Worm (Caenorhabditis elegans): ENCODE measurements around the gene rft-2.

rft-2 gene

DNA sequence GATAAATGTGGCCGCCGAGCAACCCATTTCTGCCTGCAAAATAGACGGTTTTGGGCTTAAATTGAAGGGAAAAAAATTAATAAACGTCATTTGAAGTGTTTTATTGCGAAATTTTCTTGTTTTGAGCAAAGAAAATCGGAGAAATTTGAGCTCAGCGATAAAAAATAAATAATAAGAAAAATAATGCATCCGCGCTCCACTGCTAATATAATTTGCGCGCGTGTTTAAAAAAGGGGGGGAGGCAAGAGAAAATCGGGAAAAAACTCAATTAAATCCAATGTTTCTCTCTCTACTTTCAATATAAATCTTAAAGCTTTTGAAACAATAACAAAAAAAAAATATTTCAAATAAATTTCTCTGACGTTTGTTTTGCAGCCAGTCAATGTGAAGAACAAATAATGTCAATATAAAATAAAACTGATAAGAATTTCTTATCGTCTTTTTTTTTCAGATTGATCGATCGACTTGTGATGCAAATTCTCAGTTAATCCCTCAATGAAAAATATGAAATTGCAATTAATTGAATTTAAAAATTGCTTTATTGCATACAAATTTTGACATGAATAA lies at the start of gene rft-2:
TSS of gene rft-2 (minus strand) at position 41 of the 567 bp plus-strand sequence.
- no peak for TF ChIP-seq tbx-8 (GFP tag; optimal IDR thresholded peaks at IDR 0.05)
- no peak for TF ChIP-seq drap-1 (GFP tag; optimal IDR thresholded peaks at IDR 0.05)
- no peak for TF ChIP-seq ceh-83 (GFP tag; optimal IDR thresholded peaks at IDR 0.05)
- TF ChIP-seq elt-3 (tag; optimal IDR thresholded peaks at IDR 0.05) = no peak
- peak; percentile 93 for TF ChIP-seq ces-1 (GFP tag; optimal IDR thresholded peaks at IDR 0.05)
- TF ChIP-seq sem-2 (GFP tag; optimal IDR thresholded peaks at IDR 0.05) = no peak
- TF ChIP-seq nhr-2 (tag; optimal IDR thresholded peaks at IDR 0.05) = no peak
- TF ChIP-seq snpc-4 (tag; optimal IDR thresholded peaks at IDR 0.05) = no peak
- no peak for TF ChIP-seq lsy-2 (tag; optimal IDR thresholded peaks at IDR 0.05)
- no peak for TF ChIP-seq mab-5 (tag; optimal IDR thresholded peaks at IDR 0.05)
- TF ChIP-seq mep-1 (tag; optimal IDR thresholded peaks at IDR 0.05) = peak; percentile 29
- no peak for TF ChIP-seq nhr-12 (tag; optimal IDR thresholded peaks at IDR 0.05)
- TF ChIP-seq nhr-237 (tag; optimal IDR thresholded peaks at IDR 0.05) = peak; percentile 14
- no peak for TF ChIP-seq sptf-1 (tag; optimal IDR thresholded peaks at IDR 0.05)
- no peak for TF ChIP-seq mls-2 (tag; optimal IDR thresholded peaks at IDR 0.05)
- TF ChIP-seq ztf-11 (tag; optimal IDR thresholded peaks at IDR 0.05) = no peak
- no peak for TF ChIP-seq lin-13 (tag; optimal IDR thresholded peaks at IDR 0.05)
- no peak for TF ChIP-seq ceh-39 (tag; optimal IDR thresholded peaks at IDR 0.05)
- no peak for TF ChIP-seq nhr-76 (tag; optimal IDR thresholded peaks at IDR 0.05)
- no peak for TF ChIP-seq cnd-1 (tag; optimal IDR thresholded peaks at IDR 0.05)

ce11 chrV:4499156-4499808 lies 48.9 kb upstream of the rft-2 start:
- TF ChIP-seq unc-120 (tag; optimal IDR thresholded peaks at IDR 0.05; ENCODE audit: poor library complexity, severe bottlenecking) = peak; percentile 82
- TF ChIP-seq cnd-1 (tag; optimal IDR thresholded peaks at IDR 0.05) = peak; percentile 43
- TF ChIP-seq zip-8 (tag; optimal IDR thresholded peaks at IDR 0.05) = no peak
- peak; percentile 14 for TF ChIP-seq sem-2 (GFP tag; optimal IDR thresholded peaks at IDR 0.05)
- TF ChIP-seq blmp-1 (tag; optimal IDR thresholded peaks at IDR 0.05) = peak; percentile 38
- TF ChIP-seq ces-1 (GFP tag; optimal IDR thresholded peaks at IDR 0.05) = peak; percentile 19
- TF ChIP-seq ham-2 (GFP tag; optimal IDR thresholded peaks at IDR 0.05) = peak; percentile 83
- TF ChIP-seq bed-3 (GFP tag; optimal IDR thresholded peaks at IDR 0.05) = no peak
- no peak for TF ChIP-seq ceh-43 (GFP tag; optimal IDR thresholded peaks at IDR 0.05)
- TF ChIP-seq nhr-76 (tag; optimal IDR thresholded peaks at IDR 0.05) = no peak
- peak; percentile 11 for TF ChIP-seq M03D4.4 (tag; optimal IDR thresholded peaks at IDR 0.05)
- no peak for TF ChIP-seq flh-1 (GFP tag; optimal IDR thresholded peaks at IDR 0.05)
- TF ChIP-seq ceh-83 (GFP tag; optimal IDR thresholded peaks at IDR 0.05) = no peak
- no peak for TF ChIP-seq nhr-2 (tag; optimal IDR thresholded peaks at IDR 0.05)
- TF ChIP-seq tbx-8 (GFP tag; optimal IDR thresholded peaks at IDR 0.05) = no peak
- TF ChIP-seq elt-1 (tag; optimal IDR thresholded peaks at IDR 0.05; ENCODE audit: borderline replicate concordance, insufficient read depth) = no peak
- no peak for TF ChIP-seq pha-4 (tag; optimal IDR thresholded peaks at IDR 0.05)
- TF ChIP-seq lsy-2 (tag; optimal IDR thresholded peaks at IDR 0.05) = peak; percentile 91
- peak; percentile 100 for TF ChIP-seq unc-62 (GFP tag; optimal IDR thresholded peaks at IDR 0.05)
- peak; percentile 15 for TF ChIP-seq sptf-1 (tag; optimal IDR thresholded peaks at IDR 0.05)

DNA sequence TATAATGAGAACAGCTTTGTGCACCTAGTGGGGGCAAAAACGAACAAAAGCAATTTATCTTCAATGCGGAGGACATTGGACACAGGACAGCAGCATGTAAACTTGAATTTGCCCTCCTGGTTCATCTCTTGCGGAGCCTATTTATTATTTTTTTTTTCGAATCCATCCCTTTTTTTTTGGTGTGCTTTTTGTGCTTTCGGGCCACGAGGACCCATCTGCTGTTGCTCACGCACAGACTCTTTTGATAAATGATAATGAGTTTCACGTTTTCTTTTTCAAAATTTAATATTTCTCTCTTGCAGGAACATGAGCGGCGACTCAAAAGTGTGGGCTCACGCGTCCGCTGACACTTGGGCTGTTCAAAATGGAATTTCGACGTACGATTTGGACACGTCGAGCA lies 46.8 kb upstream of the rft-2 start, which contains the start of gene unc-62:
TSS of gene unc-62 (plus strand) at position 301 of the 400 bp plus-strand sequence.
- TF ChIP-seq ham-2 (GFP tag; optimal IDR thresholded peaks at IDR 0.05) (no peak), nhr-12 (tag; optimal IDR thresholded peaks at IDR 0.05) (no peak), mls-2 (tag; optimal IDR thresholded peaks at IDR 0.05) (no peak), unc-120 (tag; optimal IDR thresholded peaks at IDR 0.05; ENCODE audit: poor library complexity, severe bottlenecking) (no peak), bed-3 (GFP tag; optimal IDR thresholded peaks at IDR 0.05) (no peak), M03D4.4 (tag; optimal IDR thresholded peaks at IDR 0.05) (no peak), lin-13 (tag; optimal IDR thresholded peaks at IDR 0.05) (no peak), hlh-1 (tag; optimal IDR thresholded peaks at IDR 0.05) (no peak), blmp-1 (tag; optimal IDR thresholded peaks at IDR 0.05) (no peak), ceh-39 (tag; optimal IDR thresholded peaks at IDR 0.05) (no peak), ceh-43 (GFP tag; optimal IDR thresholded peaks at IDR 0.05) (no peak), unc-39 (tag; optimal IDR thresholded peaks at IDR 0.05) (no peak), unc-62 (GFP tag; optimal IDR thresholded peaks at IDR 0.05) (no peak), lsy-2 (tag; optimal IDR thresholded peaks at IDR 0.05) (no peak), drap-1 (GFP tag; optimal IDR thresholded peaks at IDR 0.05) (no peak), tbx-8 (GFP tag; optimal IDR thresholded peaks at IDR 0.05) (no peak)

All from whole organism, mixed stage, embryonic.